Fruit fly (Drosophila melanogaster): ENCODE data around the gene rho-4.

Gene rho-4

DNA sequence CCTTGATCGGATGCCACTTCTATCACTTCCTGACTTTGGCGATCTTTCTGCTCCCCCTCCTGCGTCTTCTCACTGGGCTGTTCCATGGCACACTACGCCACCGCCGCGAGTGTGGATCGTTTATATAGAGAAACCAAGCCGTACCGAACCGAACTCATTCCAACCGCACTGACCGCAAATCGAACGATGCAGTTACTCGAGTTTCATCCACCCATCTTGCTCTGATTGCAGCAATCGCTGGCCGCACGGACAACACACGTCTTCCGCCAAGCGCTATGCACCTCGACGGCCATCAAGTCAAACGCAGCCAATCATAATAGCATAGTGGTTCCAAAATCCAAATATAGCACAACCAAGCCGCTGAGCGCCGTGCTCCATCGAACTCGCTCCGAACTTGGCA is 15.6 kb upstream of the rho-4 start, which contains the start of gene pkm:
pkm (minus strand) TSS at position 101 of the 400 bp plus-strand sequence.
- no peak for TF ChIP-seq CTCF (optimal IDR thresholded peaks at IDR 0.05)
- no peak for TF ChIP-seq CG8478 (optimal IDR thresholded peaks at IDR 0.05)

DNA sequence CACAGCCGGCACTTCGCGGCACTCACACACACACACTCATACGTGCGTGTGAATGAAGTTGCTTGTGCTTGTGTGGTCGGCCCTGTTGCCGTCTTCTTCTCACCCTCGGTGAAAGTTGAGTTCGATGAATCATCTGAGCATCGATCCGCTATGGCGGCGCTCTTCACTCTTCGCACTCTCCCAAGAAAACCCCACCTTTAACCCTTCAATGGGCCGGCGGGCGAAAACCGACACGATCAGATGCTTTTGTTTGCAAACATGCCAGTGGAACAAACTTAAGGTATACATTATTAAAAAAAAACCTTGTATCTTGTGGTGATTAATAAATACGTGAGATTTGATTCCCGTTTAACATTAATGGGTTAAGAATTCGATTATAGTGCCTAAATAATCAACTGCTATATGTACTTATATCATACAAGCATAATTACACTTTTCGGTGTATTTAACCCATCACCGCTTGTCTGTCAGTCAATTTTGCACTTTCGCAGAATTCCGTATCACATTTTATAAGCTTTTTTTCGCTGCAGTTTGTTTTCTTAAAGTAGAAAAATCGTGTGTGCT is 1.2 kb downstream of the rho-4 start:
- TF ChIP-seq CTCF (optimal IDR thresholded peaks at IDR 0.05) (no peak), CG8478 (optimal IDR thresholded peaks at IDR 0.05) (no peak)

dm6 chrX:11601408-11601807 is 1.8 kb downstream of the rho-4 start:
- TF ChIP-seq CG8478 (optimal IDR thresholded peaks at IDR 0.05): no peak
- TF ChIP-seq CTCF (optimal IDR thresholded peaks at IDR 0.05): no peak

DNA sequence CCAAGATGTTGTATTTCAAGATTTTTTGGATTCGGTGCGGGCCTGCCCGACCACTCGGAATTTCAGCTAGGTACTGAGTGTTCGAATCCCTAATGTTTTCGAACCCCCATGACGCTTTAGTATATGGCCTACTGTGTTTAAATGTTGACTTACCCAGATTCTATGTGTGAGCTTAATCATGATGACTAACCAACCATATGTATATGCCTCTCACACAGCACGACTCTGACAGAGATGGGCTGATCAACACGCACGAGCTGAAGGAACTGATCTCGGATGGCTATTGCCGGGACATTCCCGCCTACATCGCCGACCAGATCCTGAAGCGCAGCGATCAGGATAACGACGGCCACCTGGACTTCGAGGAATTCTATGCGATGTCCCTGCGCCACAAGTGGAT is 4.5 kb downstream of the rho-4 start, which contains the start of gene CG2533:
CG2533 (minus strand) TSS at position 101 of the 400 bp plus-strand sequence.
- TF ChIP-seq CG8478 (optimal IDR thresholded peaks at IDR 0.05) (no peak), CTCF (optimal IDR thresholded peaks at IDR 0.05) (no peak)

DNA sequence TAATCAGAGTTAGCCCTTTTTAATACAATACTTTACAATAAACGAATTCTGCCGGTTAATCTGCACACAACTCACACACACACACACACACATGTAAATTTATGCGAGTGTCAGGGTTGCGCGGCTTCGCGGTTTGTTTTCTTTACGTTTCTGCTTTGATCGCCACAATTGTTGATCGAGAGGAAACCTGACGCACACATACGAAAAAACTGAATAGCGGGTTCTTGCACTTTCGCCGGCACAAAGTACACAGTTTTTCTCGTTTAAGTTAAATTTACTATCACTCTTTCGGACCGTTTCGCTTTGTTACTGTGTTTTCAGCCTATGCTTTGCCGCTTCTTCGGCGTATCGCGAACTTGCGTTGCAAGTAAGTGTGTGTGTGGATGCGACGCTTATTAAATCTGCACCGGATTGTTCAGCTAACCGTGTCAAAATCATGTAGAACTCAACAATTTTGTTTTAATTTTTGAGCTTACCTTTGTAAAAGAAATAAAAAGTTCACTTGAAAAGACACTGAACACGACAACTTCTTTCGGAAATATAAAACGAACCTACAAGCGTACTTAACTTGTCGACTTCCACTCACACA is 11.5 kb downstream of the rho-4 start:
- no peak for TF ChIP-seq CTCF (optimal IDR thresholded peaks at IDR 0.05)
- no peak for TF ChIP-seq CG8478 (optimal IDR thresholded peaks at IDR 0.05)

DNA sequence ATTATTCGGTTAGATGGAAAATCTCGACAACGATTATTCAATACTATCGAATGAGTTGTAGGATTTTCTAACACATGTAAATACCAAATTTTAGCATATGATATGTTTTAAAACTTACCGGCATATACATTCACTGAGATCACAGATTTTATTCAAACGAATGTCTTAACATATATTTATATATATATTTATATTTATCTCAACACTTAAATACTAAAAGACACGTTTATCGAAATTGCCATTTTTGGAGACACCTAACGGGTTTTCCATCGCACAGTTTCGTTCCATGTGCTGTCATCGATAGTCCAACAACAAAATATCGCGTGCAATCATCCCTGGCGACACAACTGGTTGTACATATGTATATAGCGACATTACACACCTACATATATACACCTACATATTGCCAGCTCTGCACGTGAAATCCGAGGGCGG is 12.0 kb downstream of the rho-4 start, which contains the start of the genes CG2247 and CG1703:
CG2247 (minus strand) TSS at position 8 of the 435 bp plus-strand sequence.
CG1703 (plus strand) TSS at position 283 of the 435 bp plus-strand sequence.
- TF ChIP-seq CTCF (optimal IDR thresholded peaks at IDR 0.05) (no peak), CG8478 (optimal IDR thresholded peaks at IDR 0.05) (no peak)

DNA sequence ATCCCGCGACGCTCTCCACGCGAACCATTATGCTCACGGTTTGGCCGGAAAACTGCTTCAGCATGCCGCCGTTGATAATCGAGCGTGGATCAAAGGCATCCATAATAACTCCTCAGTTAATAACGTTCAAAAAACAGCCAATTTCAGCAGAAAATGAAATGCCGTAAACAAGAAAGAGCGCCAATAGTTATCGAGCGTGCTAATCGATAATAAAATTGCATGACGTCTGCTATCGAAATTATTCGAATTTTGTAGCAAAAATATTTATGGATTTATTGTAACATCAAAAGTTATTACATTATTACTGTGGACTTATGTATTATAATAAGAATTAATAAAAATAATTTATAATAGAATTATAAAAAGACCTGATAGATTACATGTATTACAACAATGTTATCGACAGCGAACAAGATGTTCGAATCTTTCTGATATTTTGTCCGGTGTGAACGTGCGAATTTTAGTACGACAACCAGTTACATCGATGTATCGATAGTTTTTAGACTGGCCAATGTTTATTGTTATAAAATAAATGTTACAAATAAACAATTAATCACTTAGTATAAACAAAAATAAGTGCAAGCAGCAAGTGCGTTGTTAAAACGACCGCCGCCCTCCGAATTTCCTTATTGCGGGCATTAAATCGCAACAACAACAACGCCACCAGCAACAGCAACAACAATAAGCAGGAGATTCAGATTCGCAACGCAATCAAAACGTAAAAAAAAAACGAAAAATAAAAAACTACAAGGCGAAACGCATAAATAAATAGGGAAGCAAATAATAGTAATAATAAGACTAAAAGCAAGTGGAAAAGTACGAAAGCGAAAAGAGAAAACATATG is 16.2 kb downstream of the rho-4 start, which contains the start of the genes RPA3 and Met:
RPA3 (minus strand) TSS at position 189 of the 844 bp plus-strand sequence.
Met (plus strand) TSS at position 473 of the 844 bp plus-strand sequence.
- TF ChIP-seq CTCF (optimal IDR thresholded peaks at IDR 0.05) (no peak), CG8478 (optimal IDR thresholded peaks at IDR 0.05) (no peak)

dm6 chrX:11616496-11616952 is 16.9 kb downstream of the rho-4 start:
- TF ChIP-seq CG8478 (optimal IDR thresholded peaks at IDR 0.05) (no peak), CTCF (optimal IDR thresholded peaks at IDR 0.05) (no peak)

DNA sequence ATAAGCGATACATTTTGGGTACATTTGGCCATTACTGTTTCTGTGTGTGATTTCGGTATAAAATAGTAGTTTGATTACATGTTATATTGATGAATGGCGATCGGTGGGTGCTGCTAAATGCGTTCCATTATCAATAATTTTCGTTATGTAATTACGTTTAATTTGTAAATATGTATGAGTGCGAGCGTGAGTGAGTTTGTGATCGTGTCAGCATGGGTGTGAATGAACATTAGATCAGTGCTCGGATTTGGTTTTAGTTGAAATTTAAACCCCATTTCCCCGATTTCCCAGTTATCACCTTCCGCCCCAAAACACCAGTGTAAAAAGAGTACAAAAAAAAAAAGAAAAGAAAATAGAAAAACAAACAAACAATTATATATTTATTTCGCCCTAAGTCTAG is 20.0 kb downstream of the rho-4 start:
- no peak for TF ChIP-seq CG8478 (optimal IDR thresholded peaks at IDR 0.05)
- TF ChIP-seq CTCF (optimal IDR thresholded peaks at IDR 0.05): no peak

DNA sequence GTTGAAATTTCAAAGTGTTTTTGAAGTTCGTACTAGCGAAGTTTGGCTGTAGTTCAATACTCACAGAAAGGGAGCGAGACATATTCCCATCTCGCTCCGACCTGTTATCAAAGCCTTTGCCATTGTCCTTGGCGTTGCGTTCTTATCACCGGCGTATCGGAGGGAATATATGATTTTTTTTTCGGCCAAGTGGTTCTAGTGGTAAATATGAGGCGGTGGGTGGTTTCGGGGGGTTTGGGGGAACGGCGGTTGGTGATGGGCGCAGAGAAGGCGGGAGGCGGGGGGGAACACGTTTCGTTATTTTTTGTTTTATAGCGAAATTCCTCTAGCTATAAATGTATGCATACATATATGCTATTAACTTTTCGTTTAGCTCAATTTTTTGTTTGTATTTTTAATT is 20.9 kb downstream of the rho-4 start:
- TF ChIP-seq CG8478 (optimal IDR thresholded peaks at IDR 0.05) (no peak), CTCF (optimal IDR thresholded peaks at IDR 0.05) (no peak)

DNA sequence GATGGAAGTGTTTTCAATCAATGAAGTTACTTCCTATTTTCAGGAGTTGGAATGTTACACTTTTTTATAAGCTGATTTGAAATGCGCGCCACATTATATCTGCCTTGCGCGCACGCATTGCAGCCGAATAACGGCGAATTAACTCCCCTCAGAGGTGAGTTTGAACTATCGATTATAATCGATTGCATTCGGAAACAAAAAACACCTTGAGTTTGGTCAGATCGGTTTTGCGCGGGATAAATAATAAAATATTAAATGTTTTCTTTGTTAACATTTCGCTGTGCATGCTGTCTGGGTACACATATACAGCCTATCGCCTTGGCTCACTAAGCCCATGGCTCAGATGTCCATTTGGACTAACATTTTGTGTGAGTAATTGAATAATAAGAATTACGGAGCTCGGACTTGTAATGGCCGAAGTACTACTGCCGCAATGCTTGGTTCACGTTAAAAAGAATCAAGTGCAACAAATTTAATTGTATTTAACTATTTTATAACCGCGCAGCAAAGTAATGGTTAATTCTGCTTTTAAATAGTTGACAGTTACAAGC is 21.8 kb downstream of the rho-4 start:
- no peak for TF ChIP-seq CTCF (optimal IDR thresholded peaks at IDR 0.05)
- TF ChIP-seq CG8478 (optimal IDR thresholded peaks at IDR 0.05): no peak

- TF ChIP-seq CTCF (optimal IDR thresholded peaks at IDR 0.05) (no peak), CG8478 (optimal IDR thresholded peaks at IDR 0.05) (no peak)
These were observed 22.4 kb downstream of the rho-4 start, which contains the start of gene Ptp10D for dm6 chrX:11621866-11622648. Ptp10D (plus strand) TSS chrX:11622015.

- TF ChIP-seq CTCF (optimal IDR thresholded peaks at IDR 0.05): no peak
- no peak for TF ChIP-seq CG8478 (optimal IDR thresholded peaks at IDR 0.05)
These were observed 23.2 kb downstream of the rho-4 start for dm6 chrX:11622649-11623425.
